Worm (Caenorhabditis elegans) whole organism, L4/young adult: ENCODE measurements around the gene srh-5.
"Not testable (repeated sequence)": the region's sequence is repeated elsewhere in the genome, so short reads cannot be mapped to it uniquely, and the experiment has no call there.

ENCODE experiments used
- W03F9.2 ChIP-seq: fragments of 150-350 bp; optimal IDR thresholded peaks from 2 replicates; lab custom pipeline; 2014; ENCODE audit warnings: missing biosample characterization, missing genetic modification characterization
- dao-5 ChIP-seq: sonication (generic microtip); optimal IDR thresholded peaks from 2 replicates; lab custom pipeline; 2016; ENCODE audit warnings: missing genotype, missing genetic modification characterization, moderate library complexity, missing compliant biosample characterization
- him-1 ChIP-seq: sonication (generic microtip); optimal IDR thresholded peaks from 2 replicates; lab custom pipeline; 2016; ENCODE audit warnings: missing genotype, missing genetic modification reagents, missing genetic modification characterization, missing compliant biosample characterization

The srh-5 gene

DNA sequence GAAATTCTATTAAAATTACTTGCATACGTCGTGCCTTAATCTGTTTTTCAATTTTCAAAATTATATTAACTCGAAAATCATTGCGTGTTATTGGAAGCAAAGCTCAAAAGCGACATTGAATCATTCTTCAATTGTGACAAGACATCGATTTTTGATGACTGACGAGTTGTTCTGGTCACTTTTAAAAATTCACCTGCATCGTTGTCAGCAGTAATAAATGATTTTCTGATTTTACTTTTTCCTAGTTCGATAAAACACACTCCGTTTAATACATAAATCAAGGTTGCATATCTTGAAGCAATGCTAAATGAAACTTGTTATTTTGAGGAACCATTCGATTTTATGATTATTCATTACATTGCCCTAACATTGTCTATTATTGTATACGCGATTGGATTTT, 3.1 kb upstream of the srh-5 start, which contains the start of gene srh-3:
Gene srh-3, plus strand, starts transcription at position 301 of the 400 bp plus-strand sequence.
- TF ChIP-seq him-1, result no peak
- TF ChIP-seq dao-5 (tag; lab: Kevin White, UChicago), result no peak
- no peak for TF ChIP-seq W03F9.2 (tag; lab: Kevin White, UChicago)

DNA sequence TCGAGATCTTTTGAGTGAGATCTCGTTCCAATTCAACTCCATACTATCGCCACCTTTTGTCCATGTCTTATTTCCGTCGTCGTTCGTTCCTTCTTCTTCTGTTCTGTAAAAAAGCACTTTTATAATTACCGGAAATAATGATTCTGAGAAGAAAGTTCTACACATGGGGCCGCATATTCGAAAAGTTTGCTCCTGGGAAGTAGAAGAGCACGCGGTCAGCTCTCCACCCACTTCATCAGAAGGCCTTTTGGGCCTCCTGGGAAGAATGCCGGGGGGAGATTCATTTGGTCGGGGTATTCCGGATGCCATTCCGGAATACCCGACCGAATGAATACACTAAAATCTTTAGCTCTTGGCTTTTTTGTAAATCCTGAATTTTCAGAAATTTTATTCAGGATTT, 7.1 kb downstream of the srh-5 start, which contains the start of gene Y46H3C.5:
Gene Y46H3C.5, minus strand, starts transcription at position 2 of the 400 bp plus-strand sequence.
- not testable (repeated sequence) for TF ChIP-seq him-1; dao-5 (tag; lab: Kevin White, UChicago); W03F9.2 (tag; lab: Kevin White, UChicago)

DNA sequence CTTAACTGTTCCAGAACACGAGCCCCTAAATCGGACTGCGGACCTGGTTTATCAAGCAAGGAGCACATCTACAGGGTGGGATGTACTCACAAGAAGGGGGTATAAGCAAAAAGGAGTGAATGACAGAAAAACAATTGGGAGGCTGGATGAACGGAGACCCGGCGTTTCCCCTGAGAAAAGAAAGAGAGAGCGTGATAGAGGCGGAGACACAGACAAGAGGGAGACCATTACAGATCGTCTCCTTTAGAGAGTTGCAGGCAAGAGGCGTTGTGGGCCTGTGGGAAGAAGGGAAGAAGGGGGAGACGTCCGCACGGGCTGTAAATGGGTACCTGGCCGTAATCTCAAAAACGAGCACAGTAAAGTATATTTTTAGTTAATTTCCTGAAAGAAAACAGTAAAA, 8.4 kb downstream of the srh-5 start, which contains the start of gene Y46H3C.7:
Gene Y46H3C.7, minus strand, starts transcription at position 147 of the 400 bp plus-strand sequence.
- TF ChIP-seq dao-5 (tag; lab: Kevin White, UChicago); W03F9.2 (tag; lab: Kevin White, UChicago); him-1: not testable (repeated sequence)

DNA sequence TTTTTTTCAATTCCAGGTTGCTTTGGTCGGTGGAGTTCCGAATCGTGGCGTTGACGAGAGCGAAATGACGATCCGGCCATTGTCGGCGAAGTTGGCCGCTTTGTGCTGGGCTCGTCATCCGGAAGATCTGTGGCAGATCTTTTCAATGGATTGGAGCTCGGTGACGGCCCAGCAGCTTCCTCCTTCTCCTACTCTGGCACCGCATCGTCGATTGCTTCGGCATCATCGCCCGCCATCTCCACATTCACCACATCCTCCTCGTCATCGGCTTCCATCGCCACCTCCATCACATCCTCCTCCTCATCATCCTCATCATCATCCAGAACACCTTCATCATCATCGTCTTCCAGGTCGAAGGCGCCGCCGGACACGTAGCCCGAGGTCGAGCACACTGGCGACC, 13.0 kb downstream of the srh-5 start:
- TF ChIP-seq W03F9.2 (tag; lab: Kevin White, UChicago), result no peak
- TF ChIP-seq him-1, result no peak
- TF ChIP-seq dao-5 (tag; lab: Kevin White, UChicago), result no peak

DNA sequence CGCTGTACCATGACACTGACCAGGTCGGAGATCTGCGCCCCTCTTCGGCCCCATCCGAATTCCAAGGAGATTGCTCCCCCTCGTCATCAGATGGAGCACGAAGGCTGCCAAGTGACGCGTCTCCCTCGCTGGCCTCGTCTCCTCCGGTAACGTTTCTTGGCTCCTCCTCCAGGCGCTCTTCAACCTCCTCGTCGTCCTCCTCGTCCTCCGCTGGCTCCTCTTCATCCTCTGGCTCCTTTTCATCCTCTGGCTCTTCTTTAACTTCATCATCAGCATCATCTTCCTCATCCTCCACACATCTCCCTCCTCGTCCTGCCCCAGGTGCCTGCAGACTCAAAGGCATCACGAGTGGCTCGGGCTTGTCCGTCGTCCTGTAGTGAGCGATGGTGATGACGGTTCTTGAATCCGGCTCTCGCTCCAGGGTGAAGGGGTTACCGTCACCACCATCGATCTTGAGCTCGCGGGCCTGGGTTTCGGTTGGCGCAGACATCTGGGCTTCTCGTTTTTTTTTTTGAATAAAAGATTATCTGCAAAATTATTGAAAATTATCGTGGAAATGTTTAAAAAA, 13.9 kb downstream of the srh-5 start:
- TF ChIP-seq him-1 (no peak), W03F9.2 (tag; lab: Kevin White, UChicago) (no peak), dao-5 (tag; lab: Kevin White, UChicago) (no peak)

DNA sequence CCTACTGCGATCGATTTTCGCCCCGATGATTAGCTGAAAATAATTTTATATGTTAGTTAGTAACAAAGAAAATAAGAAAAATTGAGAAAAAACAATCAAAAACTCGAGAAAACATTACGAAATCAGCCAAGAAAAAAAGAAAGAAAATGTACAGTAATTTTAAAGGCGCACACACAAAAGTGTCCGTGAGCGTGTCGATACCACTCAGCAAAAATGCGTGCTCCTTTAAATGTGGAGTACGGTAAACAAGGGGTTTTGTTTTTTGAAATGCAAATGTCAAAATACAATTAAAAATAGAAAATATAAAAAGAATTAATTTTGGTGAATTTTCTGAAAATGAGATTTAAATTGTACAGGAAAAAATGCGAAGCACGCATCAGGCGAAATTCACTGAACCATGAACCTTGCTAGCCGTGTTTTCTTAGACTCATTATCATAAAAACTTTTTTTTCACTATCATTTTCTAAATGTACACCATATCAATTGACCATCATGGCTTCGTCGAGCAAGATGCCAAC, 16.2 kb downstream of the srh-5 start, which contains the start of gene srw-90:
Gene srw-90, plus strand, starts transcription at position 468 of the 518 bp plus-strand sequence.
- TF ChIP-seq him-1 (no peak), W03F9.2 (tag; lab: Kevin White, UChicago) (no peak), dao-5 (tag; lab: Kevin White, UChicago) (no peak)

DNA sequence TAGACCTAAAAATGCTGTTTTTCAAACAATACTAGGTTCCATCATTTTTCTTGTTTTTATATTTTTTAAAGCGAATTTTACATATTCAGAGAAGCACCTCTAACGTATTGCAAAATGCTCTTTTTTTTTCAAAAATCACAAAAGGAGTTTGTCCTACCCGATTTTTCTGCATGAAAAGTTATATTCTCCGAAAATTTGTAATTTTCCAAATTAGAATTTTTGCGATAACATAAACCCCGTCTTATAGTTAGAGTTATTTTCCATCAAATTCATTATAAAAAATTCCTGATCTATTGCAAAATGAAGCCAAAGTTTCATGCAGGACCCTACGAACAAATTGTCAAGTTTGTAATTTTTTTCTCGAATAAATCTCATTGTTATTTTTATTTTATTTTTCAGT, 23.0 kb downstream of the srh-5 start, which contains the start of gene srw-99:
Gene srw-99, plus strand, starts transcription at position 301 of the 400 bp plus-strand sequence.
- TF ChIP-seq dao-5 (tag; lab: Kevin White, UChicago) (no peak), him-1 (no peak), W03F9.2 (tag; lab: Kevin White, UChicago) (no peak)

DNA sequence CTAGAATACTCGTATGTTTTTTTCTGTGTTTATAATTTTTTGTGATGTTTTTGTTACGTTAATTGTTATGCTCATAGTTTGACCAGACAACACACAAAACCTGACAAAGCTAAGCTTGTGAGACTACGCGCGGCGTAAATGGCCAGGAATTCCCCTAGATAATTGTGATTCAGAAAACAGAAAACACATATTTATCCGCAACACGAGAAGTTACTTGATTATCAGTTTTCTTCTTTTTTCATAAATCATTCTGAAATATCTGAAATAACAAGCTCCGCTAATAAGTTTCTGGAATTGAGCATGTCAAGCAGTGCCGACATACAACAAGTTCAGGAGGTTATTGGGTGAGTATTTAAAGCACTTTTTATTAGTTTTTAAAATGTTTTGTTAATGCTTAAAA, 25.5 kb downstream of the srh-5 start, which contains the start of gene srw-100:
Gene srw-100, plus strand, starts transcription at position 301 of the 400 bp plus-strand sequence.
- TF ChIP-seq dao-5 (tag; lab: Kevin White, UChicago), result no peak

DNA sequence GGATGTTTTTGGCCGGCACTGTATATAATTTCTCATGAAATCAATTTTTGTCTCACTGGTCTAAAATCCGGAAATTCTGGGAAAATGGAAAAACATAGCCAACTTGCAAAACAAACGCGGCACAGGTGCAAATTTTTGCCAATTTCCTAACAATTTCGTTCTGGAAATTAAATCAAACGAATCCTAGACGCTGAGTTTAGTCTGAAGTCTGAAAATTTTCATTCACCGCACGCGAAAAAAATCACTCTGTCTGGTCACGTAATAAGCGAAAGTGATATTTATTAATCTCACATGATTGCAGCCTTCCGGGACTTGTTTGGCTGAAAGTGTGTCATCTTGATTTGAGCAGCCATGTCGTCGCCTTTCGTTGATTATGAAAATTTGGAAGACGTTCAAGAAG, 31.5 kb downstream of the srh-5 start, which contains the start of gene srw-103:
Gene srw-103, plus strand, starts transcription at position 301 of the 400 bp plus-strand sequence.
- TF ChIP-seq him-1, result no peak
- TF ChIP-seq dao-5 (tag; lab: Kevin White, UChicago), result no peak
- no peak for TF ChIP-seq W03F9.2 (tag; lab: Kevin White, UChicago)

DNA sequence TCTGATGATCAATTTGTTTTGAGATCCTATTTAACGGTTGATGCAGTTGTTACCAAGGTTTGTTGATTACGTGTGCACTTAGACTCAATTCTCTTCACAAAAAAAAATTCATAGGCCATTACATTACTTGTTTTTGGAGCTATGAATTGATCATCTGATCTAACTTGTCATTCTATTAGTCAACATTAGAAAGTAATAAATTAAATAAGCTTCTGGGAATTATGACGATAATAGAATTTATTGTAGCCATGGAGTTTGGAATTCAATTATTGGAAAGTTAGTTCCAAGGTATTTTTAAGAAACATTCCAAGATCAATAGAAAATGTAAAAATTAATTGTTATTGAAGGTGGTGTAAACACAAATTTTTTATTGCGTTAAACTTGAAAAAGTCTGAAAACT, 32.8 kb downstream of the srh-5 start:
- TF ChIP-seq W03F9.2 (tag; lab: Kevin White, UChicago) (no peak), dao-5 (tag; lab: Kevin White, UChicago) (no peak), him-1 (no peak)

DNA sequence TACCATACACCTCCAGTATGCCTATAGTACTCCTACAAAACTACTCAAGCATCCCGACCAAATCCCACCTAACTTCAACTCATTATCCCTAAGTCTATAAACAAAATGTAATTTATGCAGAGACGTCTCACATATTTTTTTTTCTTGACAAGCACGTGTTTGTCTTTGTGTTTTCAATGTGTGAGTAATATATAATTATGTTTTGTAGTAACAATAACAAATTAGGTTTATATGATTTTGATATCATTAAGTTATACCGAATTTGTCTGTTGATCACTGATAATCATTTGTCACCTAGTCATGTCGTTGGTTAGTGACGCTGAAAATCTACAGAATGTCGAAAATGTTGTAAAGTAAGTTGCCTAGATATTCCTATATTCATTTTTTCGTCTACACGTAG, 34.5 kb downstream of the srh-5 start, which contains the start of gene srw-102:
Gene srw-102, plus strand, starts transcription at position 301 of the 400 bp plus-strand sequence.
- TF ChIP-seq him-1, result no peak
- no peak for TF ChIP-seq W03F9.2 (tag; lab: Kevin White, UChicago)
- TF ChIP-seq dao-5 (tag; lab: Kevin White, UChicago), result no peak

DNA sequence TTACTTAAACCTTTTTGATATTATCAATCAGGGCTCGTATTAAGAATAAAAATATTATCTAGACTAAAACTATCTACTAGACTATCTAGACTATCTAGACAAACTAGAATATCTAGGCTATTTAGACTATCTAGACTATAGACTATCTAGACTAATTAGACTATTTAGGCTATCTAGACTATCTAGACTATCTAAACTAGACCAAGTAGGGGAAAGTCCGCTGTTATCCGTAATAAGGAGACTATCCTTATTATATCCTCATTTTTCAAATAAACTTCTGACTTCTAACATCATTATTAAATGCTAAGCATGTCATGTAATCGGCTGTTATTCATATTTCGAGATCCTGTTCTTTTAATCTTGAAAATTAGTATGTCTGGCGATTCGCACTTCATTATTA, 36.5 kb downstream of the srh-5 start, which contains the start of gene srw-101:
Gene srw-101, plus strand, starts transcription at position 301 of the 400 bp plus-strand sequence.
- TF ChIP-seq dao-5 (tag; lab: Kevin White, UChicago) (no peak), W03F9.2 (tag; lab: Kevin White, UChicago) (no peak), him-1 (no peak)

DNA sequence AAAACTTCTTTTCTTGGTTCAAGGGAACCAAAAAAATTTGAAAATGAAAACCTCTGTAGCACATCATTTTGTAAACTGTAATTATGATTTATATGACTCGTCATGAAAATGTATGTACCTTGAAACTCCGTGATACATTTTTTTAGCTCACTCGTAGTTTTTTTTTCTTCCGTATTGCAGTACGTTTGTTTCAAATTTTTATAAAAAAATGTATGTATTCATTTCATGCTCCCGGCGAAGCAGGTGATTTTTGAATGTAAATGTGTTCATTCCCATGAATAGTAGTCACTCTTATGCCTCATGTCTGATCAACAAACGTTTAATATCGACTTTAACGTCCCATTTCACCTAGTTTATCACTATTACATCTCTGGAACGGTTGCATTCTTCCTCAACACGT, 39.9 kb downstream of the srh-5 start, which contains the start of gene sri-27:
Gene sri-27, plus strand, starts transcription at position 301 of the 400 bp plus-strand sequence.
- TF ChIP-seq him-1, result no peak
- no peak for TF ChIP-seq dao-5 (tag; lab: Kevin White, UChicago)
- no peak for TF ChIP-seq W03F9.2 (tag; lab: Kevin White, UChicago)

DNA sequence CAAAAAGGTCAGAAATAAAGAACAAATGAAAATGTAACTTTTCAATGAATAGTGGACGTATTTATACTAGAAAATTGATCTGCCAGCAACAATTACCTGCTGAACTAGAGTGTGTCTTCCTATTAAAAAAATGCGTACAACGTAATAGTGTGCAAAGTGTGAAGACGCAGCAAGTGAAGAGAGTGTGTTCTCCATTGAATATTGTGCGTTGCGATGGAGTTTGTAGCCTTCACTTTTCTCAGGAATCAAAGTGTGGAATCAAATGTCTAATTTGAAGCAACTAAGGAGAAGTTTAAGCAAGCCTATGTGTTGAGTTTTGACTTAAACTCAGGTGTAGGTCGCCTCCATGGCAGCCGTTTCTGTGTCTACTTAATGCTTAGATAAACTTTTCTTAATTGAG, 46.5 kb downstream of the srh-5 start, which contains the start of gene gst-21:
Gene gst-21, minus strand, starts transcription at position 101 of the 400 bp plus-strand sequence.
- TF ChIP-seq dao-5 (tag; lab: Kevin White, UChicago) (no peak), him-1 (no peak), W03F9.2 (tag; lab: Kevin White, UChicago) (no peak)
